Fruit fly (Drosophila melanogaster) whole organism, embryonic: Measurements from ENCODE around the gene Srp14.
A peak's percentile ranks its signal among the peaks of the same experiment; 100 is the strongest.

Source experiments
- Asciz ChIP-seq: fragments of 200-800 bp; sonication (Bioruptor generic); optimal IDR thresholded peaks from 2 replicates; lab custom pipeline; 2017; ENCODE audit warnings: missing biosample characterization, mild to moderate bottlenecking, missing genetic modification characterization, missing genetic modification reagents
- Atf6 ChIP-seq: fragments of 200-800 bp; sonication (Bioruptor generic); IDR thresholded peaks from 2 replicates; pipeline ENCODE4 v1.3.6; 2022; ENCODE audit warnings: missing biosample characterization, missing genetic modification characterization
- BtbVII ChIP-seq: fragments of 200-800 bp; sonication (Bioruptor generic); optimal IDR thresholded peaks from 3 replicates; lab custom pipeline; 2017; ENCODE audit warnings: missing biosample characterization, mild to moderate bottlenecking, missing genetic modification characterization
- CG10543 ChIP-seq: fragments of 200-800 bp; sonication (Bioruptor generic); optimal IDR thresholded peaks from 3 replicates; lab custom pipeline; 2017; ENCODE audit warnings: missing biosample characterization, mild to moderate bottlenecking, missing genetic modification characterization, moderate library complexity
- CG11504 ChIP-seq: fragments of 200-800 bp; sonication (Bioruptor generic); optimal IDR thresholded peaks from 3 replicates; lab custom pipeline; 2019; ENCODE audit warnings: missing biosample characterization, mild to moderate bottlenecking, missing genetic modification characterization, moderate library complexity
- CG11695 ChIP-seq: fragments of 200-800 bp; sonication (Bioruptor generic); IDR thresholded peaks from 3 replicates; pipeline ENCODE4 v1.3.6; 2022; ENCODE audit warnings: missing biosample characterization, missing genetic modification characterization
- CG12155 ChIP-seq: fragments of 200-800 bp; sonication (Bioruptor generic); optimal IDR thresholded peaks from 3 replicates; lab custom pipeline; 2016; ENCODE audit warnings: missing biosample characterization, missing genetic modification characterization
- CG14860 ChIP-seq: fragments of 200-800 bp; sonication (Bioruptor generic); IDR thresholded peaks from 3 replicates; pipeline ENCODE4 v1.3.6; 2022; ENCODE audit warnings: missing biosample characterization, missing genetic modification characterization; ENCODE audit not compliant: partially characterized antibody
- CG1603 ChIP-seq: fragments of 200-800 bp; sonication (Bioruptor generic); optimal IDR thresholded peaks from 2 replicates; lab custom pipeline; 2019; ENCODE audit warnings: missing biosample characterization, mild to moderate bottlenecking, missing genetic modification characterization, moderate library complexity
- CG2116 ChIP-seq: fragments of 200-800 bp; sonication (Bioruptor generic); optimal IDR thresholded peaks from 3 replicates; lab custom pipeline; 2018; ENCODE audit warnings: missing biosample characterization, mild to moderate bottlenecking, missing genetic modification characterization
- CG31441 ChIP-seq: fragments of 200-800 bp; sonication (Bioruptor generic); IDR thresholded peaks from 2 replicates; pipeline ENCODE4 v1.3.6; 2022; ENCODE audit warnings: missing biosample characterization, missing genetic modification characterization
- CG32767 ChIP-seq: fragments of 200-800 bp; sonication (Bioruptor generic); IDR thresholded peaks from 2 replicates; pipeline ENCODE4 v1.3.6; 2022; ENCODE audit warnings: missing biosample characterization, missing genetic modification characterization
- CG33557 ChIP-seq: fragments of 200-800 bp; sonication (Bioruptor generic); optimal IDR thresholded peaks from 2 replicates; lab custom pipeline; 2019; ENCODE audit warnings: missing biosample characterization, mild to moderate bottlenecking, missing genetic modification characterization, moderate library complexity
- CG34376 ChIP-seq: fragments of 200-800 bp; sonication (Bioruptor generic); optimal IDR thresholded peaks from 2 replicates; lab custom pipeline; 2018; ENCODE audit warnings: missing biosample characterization, mild to moderate bottlenecking, missing genetic modification characterization
- CG4282 ChIP-seq: fragments of 200-800 bp; sonication (Bioruptor generic); optimal IDR thresholded peaks from 2 replicates; lab custom pipeline; 2016; ENCODE audit warnings: missing biosample characterization, missing genetic modification characterization
- CG4707 ChIP-seq: fragments of 200-800 bp; sonication (Bioruptor generic); optimal IDR thresholded peaks from 2 replicates; lab custom pipeline; 2018; ENCODE audit warnings: missing biosample characterization, mild to moderate bottlenecking, missing genetic modification characterization, moderate library complexity
- CG6689 ChIP-seq: fragments of 200-800 bp; sonication (Bioruptor generic); IDR thresholded peaks from 2 replicates; pipeline ENCODE4 v1.3.6; 2022; ENCODE audit warnings: missing biosample characterization, missing genetic modification characterization
- CG7271 ChIP-seq: fragments of 200-800 bp; sonication (Bioruptor generic); optimal IDR thresholded peaks from 2 replicates; lab custom pipeline; 2018; ENCODE audit warnings: missing biosample characterization, mild to moderate bottlenecking, missing genetic modification characterization, moderate library complexity
- CG7745 ChIP-seq: fragments of 200-800 bp; sonication (Bioruptor generic); optimal IDR thresholded peaks from 2 replicates; lab custom pipeline; 2018; ENCODE audit warnings: missing biosample characterization, mild to moderate bottlenecking, missing genetic modification characterization, moderate library complexity
- CG8359 ChIP-seq: fragments of 200-800 bp; sonication (Bioruptor generic); optimal IDR thresholded peaks from 2 replicates; lab custom pipeline; 2017; ENCODE audit warnings: missing biosample characterization, mild to moderate bottlenecking, missing genetic modification characterization, borderline replicate concordance
- CG8924 ChIP-seq: fragments of 200-800 bp; optimal IDR thresholded peaks from 3 replicates; lab custom pipeline; 2019; ENCODE audit warnings: missing biosample characterization, mild to moderate bottlenecking, missing genetic modification characterization, moderate library complexity
- Camta ChIP-seq: fragments of 200-800 bp; sonication (Bioruptor generic); optimal IDR thresholded peaks from 2 replicates; lab custom pipeline; 2016; ENCODE audit warnings: missing biosample characterization, missing genetic modification characterization
- Dad ChIP-seq: fragments of 200-800 bp; sonication (Bioruptor generic); optimal IDR thresholded peaks from 3 replicates; lab custom pipeline; 2016; ENCODE audit warnings: missing biosample characterization, missing genetic modification characterization
- Ets97D ChIP-seq: fragments of 200-800 bp; sonication (Bioruptor generic); optimal IDR thresholded peaks from 3 replicates; lab custom pipeline; 2016; ENCODE audit warnings: missing biosample characterization, missing genetic modification characterization
- Gug ChIP-seq: fragments of 200-800 bp; sonication (Bioruptor generic); IDR thresholded peaks from 4 replicates; pipeline ENCODE4 v1.3.6; 2022; ENCODE audit warnings: missing biosample characterization, missing genetic modification characterization
- H15 ChIP-seq: fragments of 200-800 bp; sonication (Bioruptor generic); IDR thresholded peaks from 3 replicates; pipeline ENCODE4 v1.3.6; 2022; ENCODE audit warnings: missing biosample characterization, missing genetic modification characterization
- HHEX ChIP-seq: fragments of 200-800 bp; sonication (Bioruptor generic); optimal IDR thresholded peaks from 3 replicates; lab custom pipeline; 2017; ENCODE audit warnings: missing biosample characterization, mild to moderate bottlenecking, missing genetic modification characterization, missing genetic modification reagents
- Hand ChIP-seq: fragments of 200-800 bp; sonication (Bioruptor generic); optimal IDR thresholded peaks from 2 replicates; lab custom pipeline; 2017; ENCODE audit warnings: mild to moderate bottlenecking, missing biosample characterization, missing genetic modification reagents, missing genetic modification characterization
- HmgZ ChIP-seq: fragments of 200-800 bp; sonication (Bioruptor generic); optimal IDR thresholded peaks from 2 replicates; lab custom pipeline; 2018; ENCODE audit warnings: missing biosample characterization, mild to moderate bottlenecking, missing genetic modification characterization
- Hr3 ChIP-seq: fragments of 200-800 bp; sonication (Bioruptor generic); optimal IDR thresholded peaks from 3 replicates; lab custom pipeline; 2016; ENCODE audit warnings: missing biosample characterization, missing genetic modification characterization
- Hr39 ChIP-seq: fragments of >200 bp; optimal IDR thresholded peaks from 2 replicates; lab custom pipeline; 2017
- Neu2 ChIP-seq: fragments of 200-800 bp; sonication (Bioruptor generic); optimal IDR thresholded peaks from 3 replicates; lab custom pipeline; 2016; ENCODE audit warnings: missing biosample characterization, missing genetic modification characterization, borderline replicate concordance
- Poxn ChIP-seq: fragments of 200-800 bp; sonication (Bioruptor generic); IDR thresholded peaks from 2 replicates; pipeline ENCODE4 v1.3.6; 2022; ENCODE audit warnings: missing biosample characterization, missing genetic modification characterization
- Rfx ChIP-seq: fragments of 200-800 bp; sonication (Bioruptor generic); IDR thresholded peaks from 2 replicates; pipeline ENCODE4 v1.3.6; 2022; ENCODE audit warnings: missing biosample characterization, missing genetic modification characterization
- Sox102F ChIP-seq: fragments of 200-800 bp; sonication (Bioruptor generic); optimal IDR thresholded peaks from 2 replicates; lab custom pipeline; 2018; ENCODE audit warnings: missing biosample characterization, mild to moderate bottlenecking, missing genetic modification characterization, moderate library complexity
- Vsx1 ChIP-seq: fragments of 200-800 bp; sonication (Bioruptor generic); optimal IDR thresholded peaks from 2 replicates; lab custom pipeline; 2017; ENCODE audit warnings: missing biosample characterization, mild to moderate bottlenecking, missing genetic modification characterization, missing genetic modification reagents
- chinmo ChIP-seq: fragments of 200-800 bp; sonication (Bioruptor generic); IDR thresholded peaks from 4 replicates; pipeline ENCODE4 v1.3.6; 2022; ENCODE audit warnings: missing biosample characterization, missing genetic modification characterization; ENCODE audit not compliant: partially characterized antibody
- da ChIP-seq: fragments of 200-800 bp; sonication (Bioruptor generic); optimal IDR thresholded peaks from 2 replicates; lab custom pipeline; 2016; ENCODE audit warnings: missing biosample characterization, missing genetic modification characterization
- danr ChIP-seq: fragments of 200-800 bp; sonication (Bioruptor generic); IDR thresholded peaks from 2 replicates; pipeline ENCODE4 v1.3.6; 2022; ENCODE audit warnings: missing biosample characterization, missing genetic modification characterization
- disco-r ChIP-seq: fragments of 200-800 bp; sonication (Bioruptor generic); optimal IDR thresholded peaks from 2 replicates; lab custom pipeline; 2016; ENCODE audit warnings: missing biosample characterization, missing genetic modification characterization
- emc ChIP-seq: fragments of 200-800 bp; sonication (Bioruptor generic); optimal IDR thresholded peaks from 2 replicates; lab custom pipeline; 2016; ENCODE audit warnings: missing biosample characterization, missing genetic modification characterization
- fru ChIP-seq: fragments of >200 bp; optimal IDR thresholded peaks from 2 replicates; lab custom pipeline; 2017
- gce ChIP-seq: fragments of 200-800 bp; sonication (Bioruptor generic); IDR thresholded peaks from 3 replicates; pipeline ENCODE4 v1.3.6; 2022; ENCODE audit warnings: missing biosample characterization, missing genetic modification characterization
- gcm2 ChIP-seq: fragments of 200-800 bp; sonication (Bioruptor generic); optimal IDR thresholded peaks from 2 replicates; lab custom pipeline; 2016; ENCODE audit warnings: missing biosample characterization, missing genetic modification characterization
- kay ChIP-seq: fragments of 200-800 bp; sonication (Bioruptor generic); optimal IDR thresholded peaks from 2 replicates; lab custom pipeline; 2016; ENCODE audit warnings: missing biosample characterization, missing genetic modification characterization
- lbe ChIP-seq: fragments of 200-800 bp; sonication (Bioruptor generic); optimal IDR thresholded peaks from 2 replicates; lab custom pipeline; 2016; ENCODE audit warnings: missing biosample characterization, mild to moderate bottlenecking, missing genetic modification characterization
- pho ChIP-seq: fragments of 200-800 bp; sonication (Bioruptor generic); optimal IDR thresholded peaks from 2 replicates; lab custom pipeline; 2016; ENCODE audit warnings: missing biosample characterization, missing genetic modification characterization
- sd ChIP-seq: fragments of 200-800 bp; sonication (Bioruptor generic); optimal IDR thresholded peaks from 3 replicates; lab custom pipeline; 2018; ENCODE audit warnings: missing biosample characterization, mild to moderate bottlenecking, missing genetic modification characterization, moderate library complexity
- so ChIP-seq: fragments of 200-800 bp; sonication (Bioruptor generic); IDR thresholded peaks from 3 replicates; pipeline ENCODE4 v1.3.6; 2022; ENCODE audit warnings: missing biosample characterization, missing genetic modification characterization
- tll ChIP-seq, 2 experiments: fragments of 200-800 bp in 1 of 2; fragments of >200 bp in 1 of 2; sonication (Bioruptor generic) in 1 of 2; optimal IDR thresholded peaks; 2 replicates each; lab custom pipeline; 2017 to 2019; ENCODE audit warnings: missing biosample characterization in 2 of 2, missing genetic modification characterization in 2 of 2, mild to moderate bottlenecking in 1 of 2, moderate library complexity in 1 of 2
- vvl ChIP-seq: fragments of 200-800 bp; sonication (Bioruptor generic); IDR thresholded peaks from 2 replicates; pipeline ENCODE4 v1.3.6; 2022; ENCODE audit warnings: missing biosample characterization, missing genetic modification characterization

Gene Srp14

DNA sequence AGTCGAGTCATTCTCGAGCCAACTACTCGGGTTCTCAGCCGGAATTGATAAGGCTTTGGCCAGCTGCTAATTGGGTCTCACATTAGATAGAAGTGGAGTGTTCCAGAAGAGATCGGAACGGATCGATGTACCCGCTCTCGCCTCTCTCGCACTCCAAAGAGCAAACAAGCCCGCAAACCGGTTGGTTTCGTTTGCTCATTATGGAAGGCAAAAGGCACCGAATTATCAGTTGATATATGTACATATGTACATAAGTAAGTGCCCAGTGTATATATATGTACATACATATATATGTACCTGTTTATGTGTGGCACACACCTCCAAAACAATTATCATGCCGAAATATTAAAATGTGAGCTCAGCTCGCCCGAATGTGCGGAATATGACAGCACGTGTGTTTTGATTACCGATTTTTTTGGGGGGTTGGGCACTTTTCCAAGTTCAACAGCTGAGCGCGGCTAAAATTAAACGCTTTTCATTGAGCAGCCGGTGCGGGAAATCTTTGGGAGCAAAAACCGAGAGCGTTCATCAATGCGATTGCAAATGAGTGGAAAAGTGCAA is 24.1 kb upstream of the Srp14 start (continued):
- TF ChIP-seq CG11695 = peak; percentile 6; the same call in 1 of the 3 replicates
- no peak for TF ChIP-seq pho (GFP tag; lab: Kevin White, UChicago)
- TF ChIP-seq CG34376 (GFP tag; lab: Kevin White, UChicago) = peak; percentile 77
- no peak for TF ChIP-seq gcm2
- TF ChIP-seq Rfx = no peak
- no peak for TF ChIP-seq Atf6 (GFP tag; lab: Robert Waterston, UW)
- TF ChIP-seq HHEX (GFP tag; lab: Kevin White, UChicago) = peak; percentile 50
- no peak for TF ChIP-seq Hr3 (GFP tag; lab: Kevin White, UChicago)
- TF ChIP-seq vvl (GFP tag; lab: Robert Waterston, UW) = peak; percentile 22; the same call in 1 of the 2 replicates
- peak; percentile 33; the same call in 1 of the 2 replicates for TF ChIP-seq danr
- peak; percentile 46 for TF ChIP-seq Hand (GFP tag; lab: Kevin White, UChicago)
- TF ChIP-seq CG7745 (tag; lab: Kevin White, UChicago) = no peak
- no peak for TF ChIP-seq da
- peak; percentile 20 for TF ChIP-seq CG4282 (GFP tag; lab: Kevin White, UChicago)
- TF ChIP-seq CG7271 (tag; lab: Kevin White, UChicago) = no peak
- TF ChIP-seq CG11504 (tag; lab: Kevin White, UChicago) = no peak
- no peak for TF ChIP-seq Dad (GFP tag; lab: Kevin White, UChicago)
- peak; percentile 1 for TF ChIP-seq Asciz (GFP tag; lab: Kevin White, UChicago)
- TF ChIP-seq lbe (GFP tag; lab: Kevin White, UChicago) = peak; percentile 55
- no peak for TF ChIP-seq Camta (GFP tag; lab: Kevin White, UChicago)
- no peak for TF ChIP-seq CG2116 (GFP tag; lab: Kevin White, UChicago)
- TF ChIP-seq CG8359 = peak; percentile 43
- TF ChIP-seq sd (tag; lab: Kevin White, UChicago) = peak; percentile 4
- TF ChIP-seq Hr39 (lab: Kevin White, UChicago) = no peak
- peak; percentile 48 for TF ChIP-seq HmgZ
- peak; percentile 49 for TF ChIP-seq Vsx1 (GFP tag; lab: Kevin White, UChicago)
- TF ChIP-seq gce = peak; percentile 80; the same call in 2 of the 3 replicates
- no peak for TF ChIP-seq disco-r (GFP tag; lab: Kevin White, UChicago)
- no peak for TF ChIP-seq CG6689 (GFP tag; lab: Robert Waterston, UW)
- peak; percentile 75 for TF ChIP-seq CG33557
- TF ChIP-seq Gug (GFP tag; lab: Robert Waterston, UW) = no peak
- no peak for TF ChIP-seq kay
- peak; percentile 56 for TF ChIP-seq CG1603 (tag; lab: Kevin White, UChicago)
- no peak for TF ChIP-seq Ets97D (GFP tag; lab: Kevin White, UChicago)
- TF ChIP-seq CG32767 (GFP tag; lab: Robert Waterston, UW) = no peak
- TF ChIP-seq emc (GFP tag; lab: Kevin White, UChicago) = no peak
- no peak for TF ChIP-seq so (GFP tag; lab: Robert Waterston, UW)
- TF ChIP-seq tll (GFP tag; optimal IDR thresholded peaks at IDR 0.05; lab: Kevin White, UChicago) = peak in 1 of 2 experiments; percentile 13
- peak; percentile 87; the same call in 3 of the 4 replicates for TF ChIP-seq chinmo (GFP tag; lab: Robert Waterston, UW)
- no peak for TF ChIP-seq CG14860 (GFP tag; lab: Robert Waterston, UW)
- TF ChIP-seq fru (lab: Kevin White, UChicago) = no peak
- 0 out of 3 replicates have a peak, but pooled peaks have one; percentile 4 for TF ChIP-seq H15 (GFP tag; lab: Robert Waterston, UW)
- TF ChIP-seq CG12155 (GFP tag; lab: Kevin White, UChicago) = no peak
- TF ChIP-seq CG31441 = no peak
- TF ChIP-seq CG8924 = no peak
- TF ChIP-seq CG10543 (GFP tag; lab: Kevin White, UChicago) = peak; percentile 95
- no peak for TF ChIP-seq Neu2 (GFP tag; lab: Kevin White, UChicago)
- no peak for TF ChIP-seq Sox102F (GFP tag; lab: Kevin White, UChicago)
- TF ChIP-seq CG4707 (GFP tag; lab: Kevin White, UChicago) = peak; percentile 46
- TF ChIP-seq BtbVII (GFP tag; lab: Kevin White, UChicago) = no peak
- TF ChIP-seq Poxn (GFP tag; lab: Robert Waterston, UW) = no peak
